Worm (Caenorhabditis elegans) whole organism, L1 larva: Measurements from ENCODE around the gene cest-31.
A peak's percentile ranks its signal among the peaks of the same experiment; 100 is the strongest.

Experiments
- ceh-8 ChIP-seq: fragments of 200-800 bp; sonication (Bioruptor generic); optimal IDR thresholded peaks from 2 replicates; lab custom pipeline; 2018; ENCODE audit warnings: mild to moderate bottlenecking, missing genetic modification characterization, moderate library complexity, missing compliant biosample characterization
- egl-27 ChIP-seq, 2 experiments: fragments of 150-350 bp in 1 of 2; sonication (generic microtip); optimal IDR thresholded peaks; 3 replicates each; lab custom pipeline; 2017 to 2018; ENCODE audit warnings: missing biosample characterization in 2 of 2, missing genetic modification characterization in 2 of 2, missing genetic modification reagents in 2 of 2
- fkh-10 ChIP-seq: sonication (generic microtip); optimal IDR thresholded peaks from 2 replicates; lab custom pipeline; 2017; ENCODE audit warnings: missing biosample characterization, missing genetic modification reagents, missing genetic modification characterization
- isw-1 ChIP-seq: fragments of 200-800 bp; sonication (Bioruptor generic); IDR thresholded peaks from 2 replicates; pipeline ENCODE4 v1.3.6; 2022; ENCODE audit warnings: missing genetic modification characterization, missing compliant biosample characterization
- mdl-1 ChIP-seq, 2 experiments: fragments of 150-350 bp; optimal IDR thresholded peaks; 2 replicates each; lab custom pipeline; 2014 to 2017; ENCODE audit warnings: missing biosample characterization in 2 of 2, missing genetic modification characterization in 2 of 2, inconsistent platforms in 1 of 2
- nhr-20 ChIP-seq: sonication (generic microtip); optimal IDR thresholded peaks from 2 replicates; lab custom pipeline; 2016; ENCODE audit warnings: mild to moderate bottlenecking, missing genetic modification characterization, missing compliant biosample characterization
- nhr-76 ChIP-seq: sonication (generic microtip); optimal IDR thresholded peaks from 2 replicates; lab custom pipeline; 2017; ENCODE audit warnings: missing biosample characterization, missing genetic modification characterization
- nhr-77 ChIP-seq: fragments of 150-350 bp; optimal IDR thresholded peaks from 2 replicates; lab custom pipeline; 2014; ENCODE audit warnings: missing biosample characterization, missing genetic modification characterization
- ztf-4 ChIP-seq: fragments of 150-350 bp; optimal IDR thresholded peaks from 2 replicates; lab custom pipeline; 2014; ENCODE audit warnings: missing biosample characterization, missing genetic modification characterization

- no peak for TF ChIP-seq isw-1 (GFP tag; lab: Robert Waterston, UW)
- TF ChIP-seq ceh-8 (GFP tag; lab: Kevin White, UChicago), result no peak
- TF ChIP-seq nhr-20 (tag; lab: Kevin White, UChicago), result peak; percentile 20
- no peak for TF ChIP-seq fkh-10
- TF ChIP-seq mdl-1 (tag; optimal IDR thresholded peaks at IDR 0.05; lab: Kevin White, UChicago), result no peak
- no peak for TF ChIP-seq ztf-4
- no peak for TF ChIP-seq egl-27 (tag; optimal IDR thresholded peaks at IDR 0.05; lab: Kevin White, UChicago)
- no peak for TF ChIP-seq nhr-76 (tag; lab: Kevin White, UChicago)
- no peak for TF ChIP-seq nhr-77 (tag; lab: Kevin White, UChicago)
Observed at ce11 chrV:6665751-6666150, 8.3 kb upstream of the cest-31 start, which contains the start of gene pmp-5.
